Worm (Caenorhabditis elegans): ENCODE results near the gene C07H4.1.

DNA sequence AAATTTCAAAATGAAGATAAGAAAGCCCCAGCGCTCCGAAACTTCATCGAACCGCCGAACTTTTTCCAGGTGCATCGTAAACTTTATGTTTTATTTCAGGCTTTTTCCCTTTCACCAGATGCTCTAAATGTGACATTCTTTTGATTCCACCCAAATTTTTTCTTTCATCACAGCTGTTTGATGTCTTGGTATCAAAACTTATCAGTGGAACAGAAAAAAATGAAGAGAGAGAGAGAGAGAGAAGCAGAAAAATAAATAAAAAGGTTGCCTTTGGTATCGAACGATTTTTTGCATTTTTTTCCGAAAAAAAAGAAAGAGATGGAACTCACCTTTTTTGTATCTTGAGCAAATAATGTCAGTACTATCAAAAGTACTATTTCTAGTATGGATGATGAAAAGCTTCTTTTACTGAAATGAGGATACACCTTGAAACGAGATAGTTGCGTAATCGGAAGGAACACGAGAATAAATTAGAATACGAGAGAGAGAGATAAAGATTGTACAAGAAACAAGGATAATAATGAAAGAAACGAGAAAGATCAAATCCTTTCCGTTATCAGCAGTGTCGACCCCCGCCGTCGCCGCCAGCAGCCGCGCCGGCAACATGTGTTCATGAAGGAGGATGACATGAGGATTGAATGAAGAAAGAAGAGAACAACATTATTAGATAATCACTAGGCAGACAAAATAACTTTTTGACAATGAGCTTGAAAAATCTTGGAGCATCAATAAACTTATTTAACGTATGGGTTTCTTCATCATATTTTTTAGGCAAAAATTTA is 17.2 kb downstream of the C07H4.1 start:
- TF ChIP-seq him-1 (tag; optimal IDR thresholded peaks at IDR 0.05) (no peak), W03F9.2 (tag; optimal IDR thresholded peaks at IDR 0.05) (no peak), dao-5 (tag; optimal IDR thresholded peaks at IDR 0.05) (no peak)

All from whole organism, L4/young adult.